Worm (Caenorhabditis elegans) whole organism, late embryonic: Measurements from ENCODE around the gene R08A2.1.

ENCODE experiments used
- C38D4.7 ChIP-seq: fragments of 200-800 bp; sonication (Bioruptor generic); optimal IDR thresholded peaks from 2 replicates; lab custom pipeline; 2018; ENCODE audit warnings: mild to moderate bottlenecking, missing genetic modification characterization, moderate library complexity, missing compliant biosample characterization
- F13H6.1 ChIP-seq: sonication (generic microtip); optimal IDR thresholded peaks from 2 replicates; lab custom pipeline; 2016; ENCODE audit warnings: missing genetic modification characterization, missing compliant biosample characterization
- ahr-1 ChIP-seq: sonication (generic microtip); optimal IDR thresholded peaks from 2 replicates; lab custom pipeline; 2016; ENCODE audit warnings: missing genetic modification characterization, missing compliant biosample characterization
- ama-1 ChIP-seq: fragments of 150-350 bp; optimal IDR thresholded peaks from 2 replicates; lab custom pipeline; 2014
- ceh-18 ChIP-seq: sonication (generic microtip); optimal IDR thresholded peaks from 2 replicates; lab custom pipeline; 2016; ENCODE audit warnings: missing genetic modification characterization, missing compliant biosample characterization
- ceh-24 ChIP-seq: sonication (generic microtip); optimal IDR thresholded peaks from 2 replicates; lab custom pipeline; 2016; ENCODE audit warnings: mild to moderate bottlenecking, missing genetic modification characterization, missing compliant biosample characterization
- ceh-31 ChIP-seq: sonication (generic microtip); optimal IDR thresholded peaks from 2 replicates; lab custom pipeline; 2016; ENCODE audit warnings: missing genetic modification characterization, missing compliant biosample characterization
- ceh-45 ChIP-seq: fragments of 200-800 bp; sonication (Bioruptor generic); IDR thresholded peaks from 2 replicates; pipeline ENCODE4 v1.3.6; 2022; ENCODE audit warnings: missing genetic modification reagents, missing genetic modification characterization, missing compliant biosample characterization
- ceh-48 ChIP-seq: sonication (generic microtip); optimal IDR thresholded peaks from 2 replicates; lab custom pipeline; 2016; ENCODE audit warnings: missing genetic modification characterization, inconsistent platforms, missing compliant biosample characterization
- ceh-6 ChIP-seq: fragments of 200-800 bp; sonication (Bioruptor generic); optimal IDR thresholded peaks from 2 replicates; lab custom pipeline; 2018; ENCODE audit warnings: mild to moderate bottlenecking, missing genetic modification characterization, missing compliant biosample characterization
- dmd-4 ChIP-seq: sonication (generic microtip); optimal IDR thresholded peaks from 2 replicates; lab custom pipeline; 2016; ENCODE audit warnings: borderline replicate concordance, missing genetic modification characterization, missing compliant biosample characterization
- dve-1 ChIP-seq: sonication (generic microtip); optimal IDR thresholded peaks from 2 replicates; lab custom pipeline; 2017; ENCODE audit warnings: antibody characterized with exemption, mild to moderate bottlenecking, missing genetic modification characterization, missing compliant biosample characterization
- elt-4 ChIP-seq: sonication (generic microtip); optimal IDR thresholded peaks from 2 replicates; lab custom pipeline; 2016; ENCODE audit warnings: missing genetic modification characterization, missing compliant biosample characterization
- ets-4 ChIP-seq: sonication (generic microtip); optimal IDR thresholded peaks from 2 replicates; lab custom pipeline; 2016; ENCODE audit warnings: missing genetic modification characterization, missing compliant biosample characterization
- fkh-10 ChIP-seq: fragments of 150-350 bp; optimal IDR thresholded peaks from 2 replicates; lab custom pipeline; 2014; ENCODE audit warnings: missing biosample characterization, missing genetic modification reagents, missing genetic modification characterization
- hlh-30 ChIP-seq: sonication (generic microtip); optimal IDR thresholded peaks from 2 replicates; lab custom pipeline; 2017; ENCODE audit warnings: antibody characterized with exemption, missing genetic modification characterization, missing compliant biosample characterization; ENCODE audit not compliant: insufficient read depth
- lim-6 ChIP-seq: sonication (generic microtip); optimal IDR thresholded peaks from 2 replicates; lab custom pipeline; 2016; ENCODE audit warnings: missing genetic modification characterization, missing compliant biosample characterization
- madf-2 ChIP-seq: sonication (generic microtip); optimal IDR thresholded peaks from 2 replicates; lab custom pipeline; 2017; ENCODE audit warnings: missing genetic modification characterization, missing compliant biosample characterization
- nfya-1 ChIP-seq: sonication (generic microtip); optimal IDR thresholded peaks from 2 replicates; lab custom pipeline; 2017; ENCODE audit warnings: missing genetic modification characterization, mild to moderate bottlenecking, missing compliant biosample characterization, antibody characterized with exemption, moderate library complexity
- nhr-232 ChIP-seq: sonication (generic microtip); optimal IDR thresholded peaks from 2 replicates; lab custom pipeline; 2016; ENCODE audit warnings: missing genetic modification characterization, missing compliant biosample characterization
- pax-1 ChIP-seq: fragments of 150-350 bp; optimal IDR thresholded peaks from 2 replicates; lab custom pipeline; 2014; ENCODE audit warnings: missing biosample characterization, missing genetic modification characterization
- pqm-1 ChIP-seq: sonication (generic microtip); optimal IDR thresholded peaks from 2 replicates; lab custom pipeline; 2016; ENCODE audit warnings: missing genetic modification characterization, missing compliant biosample characterization
- pros-1 ChIP-seq: fragments of 150-350 bp; optimal IDR thresholded peaks from 2 replicates; lab custom pipeline; 2014; ENCODE audit warnings: missing biosample characterization, missing genetic modification reagents, missing genetic modification characterization
- ref-2 ChIP-seq: sonication (generic microtip); optimal IDR thresholded peaks from 2 replicates; lab custom pipeline; 2016; ENCODE audit warnings: missing genetic modification characterization, missing compliant biosample characterization
- sdc-2 ChIP-seq: sonication (generic microtip); optimal IDR thresholded peaks from 2 replicates; lab custom pipeline; 2016; ENCODE audit warnings: missing genotype, missing genetic modification characterization, missing compliant biosample characterization
- sox-2 ChIP-seq: fragments of 200-800 bp; sonication (Bioruptor generic); IDR thresholded peaks from 2 replicates; pipeline ENCODE4 v1.3.6; 2022; ENCODE audit warnings: missing genetic modification reagents, missing genetic modification characterization, missing compliant biosample characterization
- syd-9 ChIP-seq: sonication (generic microtip); optimal IDR thresholded peaks from 2 replicates; lab custom pipeline; 2016; ENCODE audit warnings: mild to moderate bottlenecking, missing genetic modification characterization, moderate library complexity, missing compliant biosample characterization
- tbx-7 ChIP-seq: sonication (generic microtip); optimal IDR thresholded peaks from 2 replicates; lab custom pipeline; 2016; ENCODE audit warnings: missing genotype, missing genetic modification characterization, missing compliant biosample characterization
- ttx-3 ChIP-seq: sonication (generic microtip); optimal IDR thresholded peaks from 2 replicates; lab custom pipeline; 2016; ENCODE audit warnings: missing genetic modification reagents, missing genetic modification characterization, missing compliant biosample characterization
- unc-42 ChIP-seq: sonication (generic microtip); optimal IDR thresholded peaks from 2 replicates; lab custom pipeline; 2016; ENCODE audit warnings: missing genotype, missing genetic modification characterization, missing compliant biosample characterization
- zip-5 ChIP-seq: sonication (generic microtip); optimal IDR thresholded peaks from 2 replicates; lab custom pipeline; 2016; ENCODE audit warnings: missing genetic modification characterization, missing compliant biosample characterization

The R08A2.1 gene

DNA sequence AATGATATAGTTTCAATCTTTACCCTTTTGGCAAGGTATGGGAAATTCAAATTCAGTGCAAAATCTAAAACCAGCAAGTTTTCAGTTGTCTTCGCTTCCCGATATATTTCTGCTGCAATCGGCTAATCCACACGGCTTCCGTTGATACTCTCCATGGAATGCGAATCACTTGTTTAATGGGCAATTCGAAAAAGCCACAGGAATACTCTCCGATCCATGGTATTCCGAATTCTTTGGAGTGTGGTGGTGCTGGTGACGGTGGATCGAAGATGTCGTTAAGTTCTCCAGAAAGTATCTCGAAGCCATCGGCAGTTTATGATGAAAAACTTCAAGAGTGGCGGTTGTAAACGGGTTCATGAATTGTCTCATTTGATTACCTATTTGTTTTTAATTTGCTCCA is 36.1 kb downstream of the R08A2.1 start:
- TF ChIP-seq hlh-30 (no peak), sdc-2 (tag; lab: Kevin White, UChicago) (no peak), tbx-7 (no peak), sox-2 (GFP tag; lab: Robert Waterston, UW) (no peak)
- TF ChIP-seq, all 69 proteins: peak for 0

DNA sequence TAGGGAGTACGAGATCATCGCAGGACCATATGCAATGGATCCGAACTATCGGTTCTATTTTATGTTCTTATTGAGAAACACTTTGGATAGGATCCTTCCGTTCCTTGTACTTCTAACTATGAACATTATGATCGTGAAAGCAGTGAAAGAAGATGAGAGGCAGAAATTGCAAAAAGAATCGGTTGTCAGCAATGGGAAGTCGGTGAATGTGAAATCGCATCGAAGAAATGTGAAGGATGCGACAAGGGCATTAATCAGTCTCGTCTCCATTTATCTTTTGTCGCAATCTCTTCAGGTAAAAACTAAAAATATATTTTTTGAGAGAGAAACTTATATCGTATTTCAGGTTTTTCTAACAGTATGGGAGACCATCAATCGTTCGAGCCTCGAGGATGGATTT is 36.5 kb downstream of the R08A2.1 start:
- TF ChIP-seq ceh-24 (tag; lab: Kevin White, UChicago) (no peak), lim-6 (tag; lab: Kevin White, UChicago) (no peak), C38D4.7 (GFP tag; lab: Kevin White, UChicago) (no peak), fkh-10 (GFP tag; lab: Kevin White, UChicago) (no peak), dmd-4 (no peak), madf-2 (tag; lab: Kevin White, UChicago) (no peak), ttx-3 (tag; lab: Kevin White, UChicago) (no peak), ceh-45 (GFP tag; lab: Robert Waterston, UW) (no peak), nhr-232 (tag; lab: Kevin White, UChicago) (no peak), ceh-48 (tag; lab: Kevin White, UChicago) (no peak), F13H6.1 (tag; lab: Kevin White, UChicago) (no peak), syd-9 (tag; lab: Kevin White, UChicago) (no peak), ceh-6 (GFP tag; lab: Kevin White, UChicago) (no peak), ets-4 (tag; lab: Kevin White, UChicago) (no peak), ceh-18 (tag; lab: Kevin White, UChicago) (no peak)

DNA sequence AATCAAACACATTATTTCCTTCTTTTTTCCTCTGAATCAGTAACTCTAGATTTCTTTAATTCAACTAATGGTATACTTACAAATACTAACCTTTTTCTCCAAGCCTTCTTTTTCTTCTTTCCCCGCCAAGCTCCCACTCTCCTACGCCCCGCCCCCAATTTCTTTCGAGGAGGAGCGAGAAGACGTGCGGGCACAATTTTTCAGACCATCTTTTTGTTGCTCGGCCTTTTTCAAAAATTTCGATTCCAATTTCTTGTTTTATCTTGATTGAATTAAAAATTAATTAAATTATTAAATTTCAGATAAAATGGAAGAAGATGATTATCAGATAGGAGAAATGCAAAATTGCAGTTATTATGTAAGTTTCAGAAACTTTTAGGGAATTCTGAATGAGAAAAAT is 39.4 kb downstream of the R08A2.1 start, which contains the start of gene C47E8.3:
Gene C47E8.3, plus strand, starts transcription at position 301 of the 400 bp plus-strand sequence.
- TF ChIP-seq unc-42 (tag; lab: Kevin White, UChicago) (no peak), ref-2 (no peak), pros-1 (tag; lab: Kevin White, UChicago) (no peak), zip-5 (tag; lab: Kevin White, UChicago) (no peak), dve-1 (no peak), ahr-1 (tag; lab: Kevin White, UChicago) (no peak), elt-4 (tag; lab: Kevin White, UChicago) (no peak), ceh-24 (tag; lab: Kevin White, UChicago) (no peak), pax-1 (tag; lab: Kevin White, UChicago) (no peak), C38D4.7 (GFP tag; lab: Kevin White, UChicago) (no peak), pqm-1 (no peak), ama-1 (lab: Kevin White, UChicago) (no peak), F13H6.1 (tag; lab: Kevin White, UChicago) (no peak), sdc-2 (tag; lab: Kevin White, UChicago) (no peak)
- TF ChIP-seq, all 69 proteins: peak for 0

DNA sequence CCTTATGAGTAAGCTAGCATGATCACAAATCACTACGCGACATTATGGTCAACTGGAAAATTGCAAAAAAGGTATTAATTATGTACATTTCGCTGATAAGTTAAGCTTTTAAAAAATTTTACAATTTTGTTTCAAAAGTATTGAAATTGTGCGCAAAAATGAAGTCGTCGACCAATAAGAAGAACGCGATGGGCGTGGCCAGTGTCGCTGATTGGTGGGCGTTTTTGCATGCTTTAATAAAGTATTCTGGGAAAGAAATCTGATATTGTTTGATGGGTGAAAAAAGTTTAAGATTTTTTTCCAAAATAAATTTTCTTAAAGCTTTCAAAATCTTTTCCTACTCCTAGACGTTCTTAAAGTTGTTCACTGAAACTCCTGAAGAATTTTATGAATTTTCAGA is 41.1 kb downstream of the R08A2.1 start:
- no peak for TF ChIP-seq syd-9 (tag; lab: Kevin White, UChicago)
- TF ChIP-seq ceh-31 (tag; lab: Kevin White, UChicago): no peak
- TF ChIP-seq nfya-1 (tag; lab: Kevin White, UChicago): peak; percentile 81
